Worm (Caenorhabditis elegans) whole organism, late embryonic: Measurements from ENCODE around the gene clec-58.

Source experiments
- ahr-1 ChIP-seq: sonication (generic microtip); optimal IDR thresholded peaks from 2 replicates; lab custom pipeline; 2016; ENCODE audit warnings: missing genetic modification characterization, missing compliant biosample characterization
- ama-1 ChIP-seq: fragments of 150-350 bp; optimal IDR thresholded peaks from 2 replicates; lab custom pipeline; 2014
- che-1 ChIP-seq: sonication (generic microtip); optimal IDR thresholded peaks from 2 replicates; lab custom pipeline; 2016; ENCODE audit warnings: mild to moderate bottlenecking, missing genetic modification characterization, missing compliant biosample characterization
- dmd-4 ChIP-seq: sonication (generic microtip); optimal IDR thresholded peaks from 2 replicates; lab custom pipeline; 2016; ENCODE audit warnings: borderline replicate concordance, missing genetic modification characterization, missing compliant biosample characterization
- gmeb-2 ChIP-seq: sonication (generic microtip); optimal IDR thresholded peaks from 2 replicates; lab custom pipeline; 2016; ENCODE audit warnings: missing genetic modification characterization, inconsistent platforms, missing compliant biosample characterization
- lin-11 ChIP-seq: fragments of 200-800 bp; sonication (Bioruptor generic); optimal IDR thresholded peaks from 2 replicates; lab custom pipeline; 2018; ENCODE audit warnings: mild to moderate bottlenecking, missing genetic modification characterization, missing compliant biosample characterization
- nfya-1 ChIP-seq: sonication (generic microtip); optimal IDR thresholded peaks from 2 replicates; lab custom pipeline; 2017; ENCODE audit warnings: missing genetic modification characterization, mild to moderate bottlenecking, missing compliant biosample characterization, antibody characterized with exemption, moderate library complexity
- nhr-11 ChIP-seq: fragments of 150-350 bp; optimal IDR thresholded peaks from 2 replicates; lab custom pipeline; 2014; ENCODE audit warnings: missing biosample characterization, missing genetic modification characterization
- tbx-2 ChIP-seq: sonication (generic microtip); optimal IDR thresholded peaks from 2 replicates; lab custom pipeline; 2016; ENCODE audit warnings: missing genetic modification characterization, missing compliant biosample characterization
- ttx-3 ChIP-seq: sonication (generic microtip); optimal IDR thresholded peaks from 2 replicates; lab custom pipeline; 2016; ENCODE audit warnings: missing genetic modification reagents, missing genetic modification characterization, missing compliant biosample characterization

DNA sequence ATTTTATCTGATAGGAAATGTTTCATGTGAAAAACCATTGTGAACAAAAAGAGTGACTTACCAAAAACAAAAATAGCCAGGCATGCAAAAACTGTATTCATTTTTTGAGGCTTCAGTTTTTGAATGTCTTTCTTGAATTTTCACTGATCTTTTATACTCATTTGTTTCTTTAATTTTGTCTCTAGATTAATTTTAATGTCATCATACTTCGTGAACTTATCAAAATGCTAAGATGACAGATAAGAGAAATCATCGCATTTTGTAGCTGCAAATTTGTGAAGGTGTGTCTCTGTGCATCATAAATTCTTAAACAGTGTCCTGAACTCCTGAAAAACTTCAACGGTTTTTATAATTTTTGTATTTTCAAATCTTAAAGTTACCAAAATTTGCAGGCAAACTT lies at the start of gene clec-58:
- TF ChIP-seq dmd-4 (tag; lab: Kevin White, UChicago) (no peak), ama-1 (lab: Kevin White, UChicago) (no peak), nhr-11 (tag; lab: Kevin White, UChicago) (no peak), che-1 (tag; lab: Kevin White, UChicago) (no peak), tbx-2 (tag; lab: Kevin White, UChicago) (no peak), ahr-1 (tag; lab: Kevin White, UChicago) (no peak), gmeb-2 (tag; lab: Kevin White, UChicago) (no peak), lin-11 (tag; lab: Kevin White, UChicago) (no peak), ttx-3 (no peak), nfya-1 (no peak)
